Worm (Caenorhabditis elegans) whole organism, L1 larva: ENCODE data around the gene Y43E12A.2.

ENCODE experiments used
- C16A3.4 ChIP-seq: fragments of 150-350 bp; optimal IDR thresholded peaks from 2 replicates; lab custom pipeline; 2014; ENCODE audit warnings: missing biosample characterization, missing genetic modification characterization
- F16B12.6 ChIP-seq: fragments of 150-350 bp; optimal IDR thresholded peaks from 2 replicates; lab custom pipeline; 2014; ENCODE audit warnings: missing biosample characterization, missing genetic modification characterization
- ama-1 ChIP-seq: fragments of 150-350 bp; optimal IDR thresholded peaks from 2 replicates; lab custom pipeline; 2014
- blmp-1 ChIP-seq: fragments of 150-350 bp; optimal IDR thresholded peaks from 2 replicates; lab custom pipeline; 2014; ENCODE audit warnings: missing biosample characterization, missing genetic modification characterization
- ceh-8 ChIP-seq: fragments of 200-800 bp; sonication (Bioruptor generic); optimal IDR thresholded peaks from 2 replicates; lab custom pipeline; 2018; ENCODE audit warnings: mild to moderate bottlenecking, missing genetic modification characterization, moderate library complexity, missing compliant biosample characterization
- ceh-82 ChIP-seq, 3 experiments: fragments of 150-350 bp in 1 of 3; sonication (generic microtip) in 2 of 3; optimal IDR thresholded peaks; 2 replicates each; lab custom pipeline; 2014 to 2017; ENCODE audit warnings: missing biosample characterization in 3 of 3, missing genetic modification characterization in 3 of 3
- ceh-88 ChIP-seq: fragments of 200-800 bp; sonication (Bioruptor generic); IDR thresholded peaks from 2 replicates; pipeline ENCODE4 v1.3.6; 2022; ENCODE audit warnings: missing genetic modification characterization, missing compliant biosample characterization
- dpl-1 ChIP-seq, 3 experiments: fragments of 150-350 bp in 2 of 3; sonication (generic microtip) in 1 of 3; optimal IDR thresholded peaks; 2 replicates each; lab custom pipeline; 2014 to 2017; ENCODE audit warnings: missing biosample characterization in 3 of 3, missing genetic modification characterization in 3 of 3, missing genetic modification reagents in 3 of 3
- dsc-1 ChIP-seq: sonication (generic microtip); optimal IDR thresholded peaks from 2 replicates; lab custom pipeline; 2016; ENCODE audit warnings: mild to moderate bottlenecking, missing genetic modification characterization, missing compliant biosample characterization
- efl-1 ChIP-seq, 4 experiments: fragments of 150-350 bp; optimal IDR thresholded peaks in 3 of 4; peaks in 1 of 4; 1 replicate in 1 of 4; 2 replicates in 3 of 4; lab custom pipeline; 2014; ENCODE audit warnings: missing biosample characterization in 2 of 4, missing genetic modification characterization in 2 of 4, missing genetic modification reagents in 2 of 4
- efl-3 ChIP-seq: fragments of 200-800 bp; sonication (Bioruptor generic); optimal IDR thresholded peaks from 2 replicates; lab custom pipeline; 2018; ENCODE audit warnings: mild to moderate bottlenecking, missing genetic modification characterization, missing compliant biosample characterization
- egl-13 ChIP-seq: sonication (generic microtip); optimal IDR thresholded peaks from 2 replicates; lab custom pipeline; 2016; ENCODE audit warnings: missing genotype, missing genetic modification reagents, missing genetic modification characterization, missing compliant biosample characterization
- egl-27 ChIP-seq, 2 experiments: fragments of 150-350 bp in 1 of 2; sonication (generic microtip); optimal IDR thresholded peaks; 3 replicates each; lab custom pipeline; 2017 to 2018; ENCODE audit warnings: missing biosample characterization in 2 of 2, missing genetic modification characterization in 2 of 2, missing genetic modification reagents in 2 of 2
- fkh-4 ChIP-seq: sonication (generic microtip); optimal IDR thresholded peaks from 2 replicates; lab custom pipeline; 2016; ENCODE audit warnings: missing compliant biosample characterization, missing genetic modification characterization, borderline replicate concordance
- grh-1 ChIP-seq: fragments of 200-800 bp; sonication (Bioruptor generic); IDR thresholded peaks from 2 replicates; pipeline ENCODE4 v1.3.6; 2022; ENCODE audit warnings: missing genetic modification reagents, missing genetic modification characterization, missing compliant biosample characterization
- hlh-17 ChIP-seq: fragments of 200-800 bp; sonication (Bioruptor generic); optimal IDR thresholded peaks from 2 replicates; lab custom pipeline; 2018; ENCODE audit warnings: missing genetic modification characterization, mild to moderate bottlenecking, missing compliant biosample characterization, moderate library complexity, borderline replicate concordance
- hlh-4 ChIP-seq: sonication (generic microtip); optimal IDR thresholded peaks from 2 replicates; lab custom pipeline; 2016; ENCODE audit warnings: mild to moderate bottlenecking, missing genetic modification characterization, missing compliant biosample characterization
- irx-1 ChIP-seq: sonication (generic microtip); optimal IDR thresholded peaks from 2 replicates; lab custom pipeline; 2016; ENCODE audit warnings: missing genetic modification characterization, missing compliant biosample characterization
- isw-1 ChIP-seq: fragments of 200-800 bp; sonication (Bioruptor generic); IDR thresholded peaks from 2 replicates; pipeline ENCODE4 v1.3.6; 2022; ENCODE audit warnings: missing genetic modification characterization, missing compliant biosample characterization
- lin-13 ChIP-seq: fragments of 150-350 bp; optimal IDR thresholded peaks from 2 replicates; lab custom pipeline; 2014; ENCODE audit warnings: missing biosample characterization, missing genetic modification reagents, missing genetic modification characterization
- lin-14 ChIP-seq: fragments of 200-800 bp; sonication (Bioruptor generic); optimal IDR thresholded peaks from 2 replicates; lab custom pipeline; 2018; ENCODE audit warnings: mild to moderate bottlenecking, missing genetic modification characterization, moderate library complexity, missing compliant biosample characterization
- lin-15B ChIP-seq: fragments of 150-350 bp; sonication (generic microtip); optimal IDR thresholded peaks from 3 replicates; lab custom pipeline; 2014; ENCODE audit warnings: missing biosample characterization, missing genetic modification characterization
- lin-35 ChIP-seq, 2 experiments: fragments of 150-350 bp; optimal IDR thresholded peaks; 2 replicates each; lab custom pipeline; 2014; ENCODE audit warnings: missing biosample characterization in 2 of 2, missing genetic modification characterization in 2 of 2, missing genetic modification reagents in 2 of 2
- lin-39 ChIP-seq: fragments of 150-350 bp; optimal IDR thresholded peaks from 2 replicates; lab custom pipeline; 2014; ENCODE audit warnings: missing biosample characterization, missing genetic modification reagents, missing genetic modification characterization
- lir-3 ChIP-seq: sonication (generic microtip); optimal IDR thresholded peaks from 2 replicates; lab custom pipeline; 2016; ENCODE audit warnings: mild to moderate bottlenecking, missing genetic modification characterization, moderate library complexity, missing compliant biosample characterization; ENCODE audit not compliant: poor library complexity
- lsy-2 ChIP-seq, 2 experiments: fragments of 150-350 bp; optimal IDR thresholded peaks; 2 replicates each; lab custom pipeline; 2014; ENCODE audit warnings: missing biosample characterization in 2 of 2, missing genetic modification characterization in 2 of 2
- mab-9 ChIP-seq: fragments of 200-800 bp; sonication (Bioruptor generic); IDR thresholded peaks from 2 replicates; pipeline ENCODE4 v1.3.6; 2022; ENCODE audit warnings: missing genetic modification reagents, missing genetic modification characterization, missing compliant biosample characterization
- mdl-1 ChIP-seq, 2 experiments: fragments of 150-350 bp; optimal IDR thresholded peaks; 2 replicates each; lab custom pipeline; 2014 to 2017; ENCODE audit warnings: missing biosample characterization in 2 of 2, missing genetic modification characterization in 2 of 2, inconsistent platforms in 1 of 2
- mep-1 ChIP-seq: fragments of 150-350 bp; optimal IDR thresholded peaks from 2 replicates; lab custom pipeline; 2014; ENCODE audit warnings: missing biosample characterization, missing genetic modification characterization
- nhr-12 ChIP-seq: sonication (generic microtip); optimal IDR thresholded peaks from 2 replicates; lab custom pipeline; 2017; ENCODE audit warnings: missing biosample characterization, missing genetic modification characterization
- nhr-19 ChIP-seq: fragments of 200-800 bp; sonication (Bioruptor generic); conservative IDR thresholded peaks from 2 replicates; pipeline ENCODE4 v1.3.6; 2022; ENCODE audit warnings: missing genetic modification characterization, missing compliant biosample characterization
- nhr-20 ChIP-seq: sonication (generic microtip); optimal IDR thresholded peaks from 2 replicates; lab custom pipeline; 2016; ENCODE audit warnings: mild to moderate bottlenecking, missing genetic modification characterization, missing compliant biosample characterization
- nhr-237 ChIP-seq: fragments of 150-350 bp; optimal IDR thresholded peaks from 2 replicates; lab custom pipeline; 2014; ENCODE audit warnings: missing biosample characterization, missing genetic modification characterization
- nhr-28 ChIP-seq: fragments of 150-350 bp; optimal IDR thresholded peaks from 2 replicates; lab custom pipeline; 2014; ENCODE audit warnings: missing biosample characterization, missing genetic modification characterization
- nhr-47 ChIP-seq: sonication (generic microtip); optimal IDR thresholded peaks from 2 replicates; lab custom pipeline; 2016; ENCODE audit warnings: mild to moderate bottlenecking, missing genetic modification characterization, moderate library complexity, missing compliant biosample characterization
- nhr-77 ChIP-seq: fragments of 150-350 bp; optimal IDR thresholded peaks from 2 replicates; lab custom pipeline; 2014; ENCODE audit warnings: missing biosample characterization, missing genetic modification characterization
- nhr-84 ChIP-seq: sonication (generic microtip); optimal IDR thresholded peaks from 2 replicates; lab custom pipeline; 2017; ENCODE audit warnings: missing biosample characterization, missing genetic modification characterization
- pqm-1 ChIP-seq: sonication (generic microtip); optimal IDR thresholded peaks from 3 replicates; lab custom pipeline; 2017; ENCODE audit warnings: missing biosample characterization, missing genetic modification characterization
- rnt-1 ChIP-seq: sonication (generic microtip); optimal IDR thresholded peaks from 2 replicates; lab custom pipeline; 2016; ENCODE audit warnings: mild to moderate bottlenecking, missing genetic modification characterization, moderate library complexity, missing compliant biosample characterization
- snpc-4 ChIP-seq: fragments of 150-350 bp; optimal IDR thresholded peaks from 2 replicates; lab custom pipeline; 2014; ENCODE audit warnings: missing biosample characterization, missing genetic modification characterization
- sptf-1 ChIP-seq: fragments of 150-350 bp; optimal IDR thresholded peaks from 2 replicates; lab custom pipeline; 2014; ENCODE audit warnings: missing biosample characterization, missing genetic modification characterization
- sup-37 ChIP-seq: fragments of 200-800 bp; sonication (Bioruptor generic); optimal IDR thresholded peaks from 2 replicates; lab custom pipeline; 2018; ENCODE audit warnings: mild to moderate bottlenecking, missing genetic modification characterization, missing compliant biosample characterization
- unc-62 ChIP-seq: fragments of 150-350 bp; optimal IDR thresholded peaks from 2 replicates; lab custom pipeline; 2014; ENCODE audit warnings: missing biosample characterization, missing genetic modification reagents, missing genetic modification characterization
- unc-86 ChIP-seq: sonication (generic microtip); optimal IDR thresholded peaks from 2 replicates; lab custom pipeline; 2016; ENCODE audit warnings: missing genetic modification characterization, missing compliant biosample characterization
- unc-98 ChIP-seq: fragments of 200-800 bp; sonication (Bioruptor generic); IDR thresholded peaks from 2 replicates; pipeline ENCODE4 v1.3.6; 2022; ENCODE audit warnings: missing genetic modification characterization, missing compliant biosample characterization
- xbp-1 ChIP-seq: sonication (generic microtip); optimal IDR thresholded peaks from 2 replicates; lab custom pipeline; 2016; ENCODE audit warnings: missing genetic modification characterization, missing compliant biosample characterization
- zag-1 ChIP-seq: fragments of 150-350 bp; optimal IDR thresholded peaks from 2 replicates; lab custom pipeline; 2014; ENCODE audit warnings: missing biosample characterization, missing genetic modification characterization
- zip-4 ChIP-seq: fragments of 200-800 bp; sonication (Bioruptor generic); optimal IDR thresholded peaks from 2 replicates; lab custom pipeline; 2018; ENCODE audit warnings: mild to moderate bottlenecking, missing genetic modification characterization, moderate library complexity, missing compliant biosample characterization
- ztf-4 ChIP-seq: fragments of 150-350 bp; optimal IDR thresholded peaks from 2 replicates; lab custom pipeline; 2014; ENCODE audit warnings: missing biosample characterization, missing genetic modification characterization

Gene Y43E12A.2

DNA sequence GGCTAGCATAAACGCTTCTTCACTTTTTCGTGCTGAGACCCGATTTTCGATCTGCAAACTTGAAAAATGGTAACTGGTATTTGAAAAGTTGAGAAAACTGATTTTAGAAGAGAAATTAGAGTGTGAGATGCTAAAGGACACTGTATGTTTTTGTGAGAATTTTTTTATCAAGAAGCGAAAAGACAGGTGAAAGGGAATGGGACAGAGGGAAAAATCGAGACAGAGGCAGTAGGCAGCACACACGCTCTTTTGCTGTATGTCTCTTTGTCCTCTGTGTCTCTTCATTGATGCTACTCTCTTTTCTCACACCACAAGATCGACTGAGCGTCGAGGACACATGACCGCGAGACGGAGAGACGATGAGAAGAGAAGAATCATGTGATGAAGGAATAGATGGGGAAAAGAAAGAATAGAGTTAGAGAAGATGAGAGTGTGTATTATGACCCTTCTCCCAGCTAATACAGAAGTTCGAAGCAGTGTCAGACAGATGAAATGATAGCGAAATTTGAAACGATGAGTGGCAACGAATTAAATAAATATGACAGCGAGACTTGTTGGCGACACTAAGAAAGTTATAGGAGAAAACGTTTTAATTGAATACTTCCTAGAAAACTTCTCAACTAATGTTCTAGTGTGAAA, 45.9 kb upstream of the Y43E12A.2 start, which contains the start of gene lgg-2 (continued):
- TF ChIP-seq mep-1 (tag; lab: Kevin White, UChicago): peak; percentile 98
- TF ChIP-seq dpl-1 (GFP tag; optimal IDR thresholded peaks at IDR 0.05; lab: Kevin White, UChicago): peak; percentile 78 to 79 (median 78)
- TF ChIP-seq ceh-82 (tag; optimal IDR thresholded peaks at IDR 0.05; lab: Kevin White, UChicago): peak; percentile 90 to 95 (median 94)
- peak; percentile 80 for TF ChIP-seq zip-4 (GFP tag; lab: Kevin White, UChicago)
- no peak for TF ChIP-seq hlh-17
- no peak for TF ChIP-seq lin-15B (tag; lab: Kevin White, UChicago)
- no peak for TF ChIP-seq unc-62 (GFP tag; lab: Kevin White, UChicago)
- TF ChIP-seq ceh-8 (GFP tag; lab: Kevin White, UChicago): peak; percentile 93
- peak; percentile 95 for TF ChIP-seq lin-13 (GFP tag; lab: Kevin White, UChicago)
- TF ChIP-seq mdl-1 (tag; optimal IDR thresholded peaks at IDR 0.05; lab: Kevin White, UChicago): peak; percentile 62 to 98
- TF ChIP-seq lin-14: peak; percentile 99
- peak; percentile 91 for TF ChIP-seq lir-3
- no peak for TF ChIP-seq sptf-1
- no peak for TF ChIP-seq F16B12.6 (tag; lab: Kevin White, UChicago)
- TF ChIP-seq sup-37: peak; percentile 73
- TF ChIP-seq dsc-1 (tag; lab: Kevin White, UChicago): peak; percentile 93
- peak; percentile 89 to 92 for TF ChIP-seq efl-1 (optimal IDR thresholded peaks at IDR 0.05; lab: Kevin White, UChicago)
- TF ChIP-seq efl-1 (GFP tag; optimal IDR thresholded peaks at IDR 0.05 in 1 of 2; lab: Kevin White, UChicago): peak; percentile 68 to 97
- peak; percentile 97 for TF ChIP-seq blmp-1 (tag; lab: Kevin White, UChicago)
- no peak for TF ChIP-seq nhr-12 (tag; lab: Kevin White, UChicago)
- peak; percentile 96 for TF ChIP-seq nhr-19 (GFP tag; lab: Robert Waterston, UW)
- TF ChIP-seq egl-27 (tag; optimal IDR thresholded peaks at IDR 0.05; lab: Kevin White, UChicago): peak; percentile 52 to 76
- TF ChIP-seq isw-1 (GFP tag; lab: Robert Waterston, UW): peak; percentile 92
- peak; percentile 85 for TF ChIP-seq C16A3.4 (tag; lab: Kevin White, UChicago)
- TF ChIP-seq nhr-28 (tag; lab: Kevin White, UChicago): no peak
- TF ChIP-seq nhr-237: peak; percentile 85
- TF ChIP-seq unc-98: peak; percentile 29; the same call in 1 of the 2 replicates
- peak; percentile 84 for TF ChIP-seq mab-9 (GFP tag; lab: Robert Waterston, UW)
- no peak for TF ChIP-seq efl-3 (GFP tag; lab: Kevin White, UChicago)
- TF ChIP-seq ceh-88 (GFP tag; lab: Robert Waterston, UW): peak; percentile 79
- TF ChIP-seq nhr-20: peak; percentile 99
- TF ChIP-seq egl-13 (tag; lab: Kevin White, UChicago): peak; percentile 92
- peak; percentile 90 for TF ChIP-seq lin-39
- peak; percentile 36 for TF ChIP-seq pqm-1
- peak; percentile 61 for TF ChIP-seq zag-1
- TF ChIP-seq hlh-4 (tag; lab: Kevin White, UChicago): no peak

- TF ChIP-seq lsy-2 (tag; optimal IDR thresholded peaks at IDR 0.05; lab: Kevin White, UChicago) (peak; percentile 60 to 74), zag-1 (no peak), snpc-4 (peak; percentile 13), C16A3.4 (tag; lab: Kevin White, UChicago) (no peak), irx-1 (tag; lab: Kevin White, UChicago) (peak; percentile 57), lir-3 (peak; percentile 35), pqm-1 (no peak), fkh-4 (no peak), nhr-12 (tag; lab: Kevin White, UChicago) (no peak), F16B12.6 (tag; lab: Kevin White, UChicago) (no peak), ztf-4 (peak; percentile 61), lin-35 (GFP tag; optimal IDR thresholded peaks at IDR 0.05; lab: Kevin White, UChicago) (peak; percentile 51 to 61), efl-3 (GFP tag; lab: Kevin White, UChicago) (no peak), nhr-84 (tag; lab: Kevin White, UChicago) (no peak), mep-1 (tag; lab: Kevin White, UChicago) (peak; percentile 65), nhr-47 (tag; lab: Kevin White, UChicago) (peak; percentile 57), unc-86 (tag; lab: Kevin White, UChicago) (peak; percentile 44), mdl-1 (tag; optimal IDR thresholded peaks at IDR 0.05; lab: Kevin White, UChicago) (peak in 1 of 2 experiments; percentile 73), xbp-1 (tag; lab: Kevin White, UChicago) (peak; percentile 46), rnt-1 (tag; lab: Kevin White, UChicago) (peak; percentile 20), sptf-1 (no peak), grh-1 (GFP tag; lab: Robert Waterston, UW) (no peak), nhr-20 (peak; percentile 35), ama-1 (lab: Kevin White, UChicago) (no peak), nhr-77 (tag; lab: Kevin White, UChicago) (no peak)
Observed at ce11 chrIV:10936906-10937540, 44.8 kb upstream of the Y43E12A.2 start, which contains the start of gene fic-1. TSS of gene fic-1 (plus strand) at chrIV:10937454.
